Worm (Caenorhabditis elegans) whole organism, L1 larva: ENCODE measurements around the gene pek-1.

ENCODE experiments used
- lin-35 ChIP-seq, 2 experiments: fragments of 150-350 bp; optimal IDR thresholded peaks; 2 replicates each; lab custom pipeline; 2014; ENCODE audit warnings: missing biosample characterization in 2 of 2, missing genetic modification characterization in 2 of 2, missing genetic modification reagents in 2 of 2
- ztf-11 ChIP-seq, 2 experiments: sonication (generic microtip); optimal IDR thresholded peaks; 2 replicates each; lab custom pipeline; 2016 to 2017; ENCODE audit warnings: missing genetic modification characterization in 2 of 2, missing biosample characterization in 1 of 2, missing compliant biosample characterization in 1 of 2

ce11 chrX:11462112-11462511, 47.4 kb upstream of the pek-1 start:
- no peak for TF ChIP-seq lin-35 (GFP tag; optimal IDR thresholded peaks at IDR 0.05; lab: Kevin White, UChicago)
- no peak for TF ChIP-seq ztf-11 (tag; optimal IDR thresholded peaks at IDR 0.05; lab: Kevin White, UChicago)
